Fruit fly (Drosophila melanogaster): Measurements from ENCODE around the gene RpS26.

The RpS26 gene

DNA sequence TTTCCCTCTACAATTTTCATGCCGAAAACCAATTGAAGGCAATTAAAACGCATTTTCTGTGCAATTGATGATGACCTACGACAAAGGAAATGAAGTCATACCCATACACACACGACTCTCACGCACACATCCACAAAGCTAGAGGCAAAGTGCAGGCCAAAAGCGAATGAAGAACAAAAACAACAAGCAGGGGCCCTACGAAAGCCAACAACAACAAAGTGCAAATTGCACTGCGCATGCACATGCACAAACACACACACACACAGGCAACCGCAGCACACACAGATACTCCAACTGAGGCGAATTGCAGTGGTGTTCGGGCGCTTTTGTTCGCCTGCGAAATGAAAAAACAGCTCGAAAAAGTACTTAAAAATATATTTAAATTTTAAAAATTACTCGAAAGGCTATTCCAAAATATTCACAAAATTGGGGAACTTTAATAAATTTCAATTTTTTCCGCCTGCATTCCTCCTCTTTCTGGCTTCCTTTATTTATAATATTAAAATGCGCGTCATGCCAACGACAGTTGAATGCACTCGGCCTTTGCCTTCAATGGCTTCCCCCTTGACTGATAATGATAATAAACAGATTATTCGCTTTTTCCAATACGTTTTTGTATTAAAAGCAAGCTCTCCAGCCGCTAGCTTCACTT, 14.0 kb upstream of the RpS26 start (continued):
- TF ChIP-seq CG7368 (GFP tag; optimal IDR thresholded peaks at IDR 0.05) = no peak
- no peak for TF ChIP-seq CG4318 (GFP tag; optimal IDR thresholded peaks at IDR 0.05)
- no peak for TF ChIP-seq CG6792 (GFP tag; optimal IDR thresholded peaks at IDR 0.05)
- peak; percentile 11 for TF ChIP-seq Met (GFP tag; optimal IDR thresholded peaks at IDR 0.05)
- TF ChIP-seq Eip93F (GFP tag; optimal IDR thresholded peaks at IDR 0.05) = peak; percentile 53
- no peak for TF ChIP-seq acj6 (GFP tag; optimal IDR thresholded peaks at IDR 0.05)
- no peak for TF ChIP-seq Smox (GFP tag; optimal IDR thresholded peaks at IDR 0.05)
- no peak for TF ChIP-seq CG11762 (GFP tag; optimal IDR thresholded peaks at IDR 0.05; ENCODE audit: insufficient read depth)
- TF ChIP-seq CG32006 (GFP tag; optimal IDR thresholded peaks at IDR 0.05) = peak; percentile 6
- peak; percentile 11 for TF ChIP-seq spab (GFP tag; optimal IDR thresholded peaks at IDR 0.05)
- TF ChIP-seq CG6808 (GFP tag; optimal IDR thresholded peaks at IDR 0.05) = peak; percentile 74
- TF ChIP-seq Hr39 (GFP tag; optimal IDR thresholded peaks at IDR 0.05) = no peak
- no peak for TF ChIP-seq CG11902 (GFP tag; optimal IDR thresholded peaks at IDR 0.05)
- no peak for TF ChIP-seq vri (GFP tag; optimal IDR thresholded peaks at IDR 0.05)
- TF ChIP-seq fd85E (GFP tag; optimal IDR thresholded peaks at IDR 0.05) = no peak
- peak; percentile 21 for TF ChIP-seq Eip75B (GFP tag; optimal IDR thresholded peaks at IDR 0.05)
- TF ChIP-seq fkh (GFP tag; optimal IDR thresholded peaks at IDR 0.05) = no peak
- peak; percentile 35 for TF ChIP-seq CG3032 (tag; optimal IDR thresholded peaks at IDR 0.05)
- TF ChIP-seq pdm3 (GFP tag; optimal IDR thresholded peaks at IDR 0.05) = no peak
- TF ChIP-seq topi (GFP tag; optimal IDR thresholded peaks at IDR 0.05) = no peak
- TF ChIP-seq CG8632 (GFP tag; optimal IDR thresholded peaks at IDR 0.05) = peak; percentile 5
- TF ChIP-seq OdsH (GFP tag; optimal IDR thresholded peaks at IDR 0.05) = no peak
- no peak for TF ChIP-seq Ets21C (GFP tag; optimal IDR thresholded peaks at IDR 0.05)
- TF ChIP-seq CG16779 (tag; optimal IDR thresholded peaks at IDR 0.05) = peak; percentile 40

DNA sequence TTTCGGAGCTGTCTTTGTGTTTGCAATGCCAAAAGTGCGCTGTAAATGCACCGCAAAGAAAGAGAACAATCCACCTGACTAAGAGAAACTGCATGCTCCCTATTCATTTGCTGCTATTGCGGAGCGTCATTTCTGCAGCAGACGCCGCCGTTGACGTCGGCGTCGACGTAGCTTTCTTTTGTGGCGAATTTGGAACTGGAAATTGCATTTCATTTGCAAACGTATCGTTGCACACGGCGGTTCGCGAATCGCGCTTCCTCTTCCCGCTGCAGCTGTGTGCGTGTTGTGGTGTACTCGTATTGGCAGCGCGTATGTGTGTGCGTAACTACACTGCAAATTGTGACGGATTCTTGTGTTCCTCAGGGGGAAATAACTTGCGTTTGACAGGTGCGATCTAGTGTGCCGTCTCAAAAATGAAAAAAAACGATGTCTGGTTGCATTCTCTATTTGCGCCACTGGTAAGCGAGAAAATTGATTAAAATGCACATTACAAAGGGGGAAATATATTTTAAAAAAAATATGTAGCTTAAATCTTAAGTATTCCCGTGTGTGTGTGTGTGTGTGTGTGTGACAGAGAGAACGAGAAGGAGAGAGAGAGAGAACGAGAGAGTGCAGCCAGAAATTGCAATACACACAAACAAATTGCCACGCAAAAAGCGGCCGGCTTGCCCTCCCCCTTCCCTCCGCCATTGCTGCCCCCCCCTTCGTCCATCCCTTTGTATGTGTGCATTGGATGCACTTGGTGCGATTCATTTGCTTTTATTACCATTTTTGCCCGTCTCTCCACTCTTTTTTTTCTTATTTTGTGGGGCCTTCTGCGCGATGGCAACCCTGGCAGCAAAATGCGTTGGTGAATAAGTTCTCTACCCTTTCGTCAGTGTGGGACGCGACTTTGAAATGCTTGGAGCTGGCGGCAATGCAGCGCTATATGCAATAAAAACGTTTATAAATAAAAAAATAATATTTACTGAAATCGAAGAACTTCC, 12.7 kb upstream of the RpS26 start:
- peak; percentile 94 for TF ChIP-seq CG11294 (GFP tag; IDR thresholded peaks at IDR 0.05)
- no peak for TF ChIP-seq Met (GFP tag; optimal IDR thresholded peaks at IDR 0.05)
- TF ChIP-seq Sox102F (GFP tag; optimal IDR thresholded peaks at IDR 0.05) = peak; percentile 18
- TF ChIP-seq dsx (GFP tag; optimal IDR thresholded peaks at IDR 0.05; ENCODE audit: poor library complexity, severe bottlenecking) = peak; percentile 76
- TF ChIP-seq CG6163 (GFP tag; IDR thresholded peaks at IDR 0.05) = peak; percentile 100
- peak; percentile 77 for TF ChIP-seq acj6 (GFP tag; optimal IDR thresholded peaks at IDR 0.05)
- peak; percentile 83 for TF ChIP-seq CG34406 (GFP tag; optimal IDR thresholded peaks at IDR 0.05)
- peak; percentile 98 for TF ChIP-seq Gug (GFP tag; IDR thresholded peaks at IDR 0.05)
- peak; percentile 72 for TF ChIP-seq Eip75B (GFP tag; optimal IDR thresholded peaks at IDR 0.05)
- peak; percentile 79 for TF ChIP-seq CG6854 (GFP tag; optimal IDR thresholded peaks at IDR 0.05)
- peak; percentile 99 for TF ChIP-seq CG3032 (tag; optimal IDR thresholded peaks at IDR 0.05)
- TF ChIP-seq Eip93F (GFP tag; optimal IDR thresholded peaks at IDR 0.05) = peak; percentile 58
- no peak for TF ChIP-seq fkh (GFP tag; optimal IDR thresholded peaks at IDR 0.05)
- peak; percentile 90 for TF ChIP-seq pdm3 (GFP tag; optimal IDR thresholded peaks at IDR 0.05)
- TF ChIP-seq achi (GFP tag; optimal IDR thresholded peaks at IDR 0.05) = peak; percentile 82
- peak; percentile 98 for TF ChIP-seq CG1621 (tag; optimal IDR thresholded peaks at IDR 0.05)
- peak; percentile 99 for TF ChIP-seq Lpt (GFP tag; optimal IDR thresholded peaks at IDR 0.05)
- no peak for TF ChIP-seq Smox (GFP tag; optimal IDR thresholded peaks at IDR 0.05)
- TF ChIP-seq vri (GFP tag; optimal IDR thresholded peaks at IDR 0.05) = peak; percentile 32
- TF ChIP-seq CG8632 (GFP tag; optimal IDR thresholded peaks at IDR 0.05) = peak; percentile 76
- no peak for TF ChIP-seq CG11902 (GFP tag; optimal IDR thresholded peaks at IDR 0.05)
- peak; percentile 98 for TF ChIP-seq CG8119 (GFP tag; IDR thresholded peaks at IDR 0.05)
- no peak for TF ChIP-seq Ets21C (GFP tag; optimal IDR thresholded peaks at IDR 0.05)
- peak; percentile 80 for TF ChIP-seq Sox14 (GFP tag; optimal IDR thresholded peaks at IDR 0.05)
- peak; percentile 76 for TF ChIP-seq CG6792 (GFP tag; optimal IDR thresholded peaks at IDR 0.05)
- peak; percentile 77 for TF ChIP-seq fd85E (GFP tag; optimal IDR thresholded peaks at IDR 0.05)
- peak; percentile 80 for TF ChIP-seq CG10631 (GFP tag; optimal IDR thresholded peaks at IDR 0.05)
- peak; percentile 72 for TF ChIP-seq Eip78C (GFP tag)
- peak; percentile 16 for TF ChIP-seq Sox15 (GFP tag; optimal IDR thresholded peaks at IDR 0.05)
- peak; percentile 100 for TF ChIP-seq eg (GFP tag; IDR thresholded peaks at IDR 0.05)
- TF ChIP-seq svp (GFP tag) = peak; percentile 55
- TF ChIP-seq dac (GFP tag; optimal IDR thresholded peaks at IDR 0.05) = peak; percentile 98
- TF ChIP-seq CG15336 (GFP tag; IDR thresholded peaks at IDR 0.05) = peak; percentile 96
- peak; percentile 99 for TF ChIP-seq CG6808 (GFP tag; optimal IDR thresholded peaks at IDR 0.05)
- no peak for TF ChIP-seq cyc (GFP tag; optimal IDR thresholded peaks at IDR 0.05)
- peak; percentile 86 for TF ChIP-seq CG3919 (GFP tag; optimal IDR thresholded peaks at IDR 0.05)
